Worm (Caenorhabditis elegans): ENCODE measurements around the gene F45F2.10.
A peak's percentile ranks its signal among the peaks of the same experiment; 100 is the strongest.

F45F2.10 gene

DNA sequence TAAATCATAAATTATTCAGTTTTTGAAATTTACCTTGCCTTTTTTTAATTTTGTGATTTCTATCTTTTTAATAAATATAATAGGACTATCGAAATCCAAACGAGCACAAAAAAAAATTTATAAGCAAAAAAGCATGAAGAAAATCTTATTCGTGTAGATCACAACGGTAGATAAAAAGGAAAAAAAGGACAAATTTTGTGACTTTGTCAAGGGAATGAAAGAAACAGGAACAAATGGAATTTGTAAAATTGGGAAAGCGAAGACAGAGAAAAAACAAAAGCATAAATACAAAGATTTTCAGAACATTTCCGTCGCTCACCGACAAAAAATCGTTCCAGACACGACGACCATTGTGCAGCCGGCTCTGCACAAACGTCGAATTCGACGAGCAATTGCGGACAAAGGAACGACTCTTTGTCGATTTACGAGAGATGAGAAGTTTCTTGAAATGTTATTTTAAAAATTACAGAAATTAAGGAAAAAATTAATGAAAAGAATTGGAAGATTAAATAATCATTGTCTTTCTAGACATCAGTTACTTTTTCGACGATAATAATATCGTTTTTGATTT, at the start of gene F45F2.10:
Gene F45F2.10, minus strand, starts transcription at position 51 of the 571 bp plus-strand sequence.
- TF ChIP-seq lin-29 (GFP tag; IDR thresholded peaks at IDR 0.05): no peak
- no peak for TF ChIP-seq dmd-9 (GFP tag; IDR thresholded peaks at IDR 0.05)
- no peak for TF ChIP-seq zip-2 (tag; optimal IDR thresholded peaks at IDR 0.05)
- TF ChIP-seq ces-1 (GFP tag; optimal IDR thresholded peaks at IDR 0.05): no peak
- no peak for TF ChIP-seq F49E8.2 (tag; optimal IDR thresholded peaks at IDR 0.05; ENCODE audit: borderline replicate concordance)
- TF ChIP-seq jun-1 (tag; optimal IDR thresholded peaks at IDR 0.05): no peak
- no peak for TF ChIP-seq rbr-2 (tag; optimal IDR thresholded peaks at IDR 0.05)
- TF ChIP-seq duxl-1 (tag; optimal IDR thresholded peaks at IDR 0.05; ENCODE audit: poor library complexity): no peak
- TF ChIP-seq Y105C5A.15 (GFP tag; IDR thresholded peaks at IDR 0.05): no peak
- peak; percentile 41 for TF ChIP-seq R02D3.7 (tag; optimal IDR thresholded peaks at IDR 0.05)
- TF ChIP-seq lim-7 (GFP tag; IDR thresholded peaks at IDR 0.05): no peak
- TF ChIP-seq T20F7.1 (GFP tag; optimal IDR thresholded peaks at IDR 0.05): no peak
- TF ChIP-seq unc-39 (tag; optimal IDR thresholded peaks at IDR 0.05): no peak
- peak; percentile 26 for TF ChIP-seq dpl-1 (GFP tag; optimal IDR thresholded peaks at IDR 0.05)
- no peak for TF ChIP-seq nhr-102 (tag; optimal IDR thresholded peaks at IDR 0.05)
- TF ChIP-seq nhr-77 (tag; optimal IDR thresholded peaks at IDR 0.05): no peak
- TF ChIP-seq unc-62 (GFP tag; optimal IDR thresholded peaks at IDR 0.05 in 1 of 2): no peak
- no peak for TF ChIP-seq unc-62 (tag; optimal IDR thresholded peaks at IDR 0.05)
- TF ChIP-seq mxl-3 (GFP tag; optimal IDR thresholded peaks at IDR 0.05): no peak
- TF ChIP-seq mes-2 (tag; optimal IDR thresholded peaks at IDR 0.05; ENCODE audit: poor library complexity, severe bottlenecking): peak; percentile 45
- TF ChIP-seq attf-4 (tag; optimal IDR thresholded peaks at IDR 0.05): no peak
- no peak for TF ChIP-seq Y5F2A.4 (GFP tag; optimal IDR thresholded peaks at IDR 0.05)
- no peak for TF ChIP-seq cey-2 (tag; optimal IDR thresholded peaks at IDR 0.05; ENCODE audit: borderline replicate concordance, insufficient read depth)
- no peak for TF ChIP-seq zfp-2 (tag; optimal IDR thresholded peaks at IDR 0.05)
- no peak for TF ChIP-seq aha-1 (tag)
- TF ChIP-seq ama-1 (optimal IDR thresholded peaks at IDR 0.05): no peak

DNA sequence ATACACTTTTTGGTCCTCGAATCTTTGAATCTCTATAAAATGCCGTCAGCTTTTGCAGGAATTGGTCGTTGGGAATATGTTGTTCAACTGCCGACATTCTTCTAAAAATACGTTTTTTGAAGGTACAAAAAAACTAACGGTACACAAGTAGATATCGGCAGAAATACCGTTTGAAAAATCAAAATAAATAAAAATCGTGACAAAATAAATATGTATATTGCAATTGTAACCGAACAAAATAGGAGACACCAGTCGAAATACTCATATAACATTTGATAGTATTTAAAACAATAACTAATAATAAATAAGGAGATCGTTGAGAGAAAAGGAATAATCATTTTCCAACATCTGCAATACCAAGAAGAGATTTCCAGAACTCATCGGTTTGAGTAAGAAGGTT, 46.4 kb upstream of the F45F2.10 start, which contains the start of gene F25G6.8:
Gene F25G6.8, minus strand, starts transcription at position 101 of the 400 bp plus-strand sequence.
- TF ChIP-seq D1046.2 (GFP tag; IDR thresholded peaks at IDR 0.05) (no peak), lin-38 (GFP tag; IDR thresholded peaks at IDR 0.05) (peak; percentile 5; the same call in 1 of the 2 replicates)

ce11 chrV:8560916-8561315, 42.2 kb upstream of the F45F2.10 start, which contains the start of gene acr-16:
acr-16 (plus strand) TSS chrV:8561216.
- TF ChIP-seq dmd-8 (GFP tag; IDR thresholded peaks at IDR 0.05): no peak
- no peak for TF ChIP-seq saeg-2 (GFP tag; IDR thresholded peaks at IDR 0.05)
- no peak for TF ChIP-seq daf-12 (tag; optimal IDR thresholded peaks at IDR 0.05)
- TF ChIP-seq mxl-3 (GFP tag; optimal IDR thresholded peaks at IDR 0.05): no peak
- no peak for TF ChIP-seq fos-1 (tag; optimal IDR thresholded peaks at IDR 0.05)
- no peak for TF ChIP-seq ZK337.2 (GFP tag; IDR thresholded peaks at IDR 0.05)
- TF ChIP-seq lin-1 (GFP tag; IDR thresholded peaks at IDR 0.05): no peak
- no peak for TF ChIP-seq dmd-6 (GFP tag; IDR thresholded peaks at IDR 0.05)
- no peak for TF ChIP-seq spr-1 (tag; optimal IDR thresholded peaks at IDR 0.05)
- TF ChIP-seq lin-39 (tag; optimal IDR thresholded peaks at IDR 0.05): no peak
- no peak for TF ChIP-seq ceh-62 (tag; optimal IDR thresholded peaks at IDR 0.05)
- TF ChIP-seq lin-15B (tag; optimal IDR thresholded peaks at IDR 0.05): no peak
- no peak for TF ChIP-seq arid-1 (GFP tag; conservative IDR thresholded peaks at IDR 0.05)
- TF ChIP-seq dpl-1 (GFP tag; optimal IDR thresholded peaks at IDR 0.05): no peak
- no peak for TF ChIP-seq snpc-1.2 (GFP tag; IDR thresholded peaks at IDR 0.05)

Data from whole organism, L4 larva.